Worm (Caenorhabditis elegans): ENCODE measurements around the gene F41B5.1.
A peak's percentile ranks its signal among the peaks of the same experiment; 100 is the strongest.

DNA sequence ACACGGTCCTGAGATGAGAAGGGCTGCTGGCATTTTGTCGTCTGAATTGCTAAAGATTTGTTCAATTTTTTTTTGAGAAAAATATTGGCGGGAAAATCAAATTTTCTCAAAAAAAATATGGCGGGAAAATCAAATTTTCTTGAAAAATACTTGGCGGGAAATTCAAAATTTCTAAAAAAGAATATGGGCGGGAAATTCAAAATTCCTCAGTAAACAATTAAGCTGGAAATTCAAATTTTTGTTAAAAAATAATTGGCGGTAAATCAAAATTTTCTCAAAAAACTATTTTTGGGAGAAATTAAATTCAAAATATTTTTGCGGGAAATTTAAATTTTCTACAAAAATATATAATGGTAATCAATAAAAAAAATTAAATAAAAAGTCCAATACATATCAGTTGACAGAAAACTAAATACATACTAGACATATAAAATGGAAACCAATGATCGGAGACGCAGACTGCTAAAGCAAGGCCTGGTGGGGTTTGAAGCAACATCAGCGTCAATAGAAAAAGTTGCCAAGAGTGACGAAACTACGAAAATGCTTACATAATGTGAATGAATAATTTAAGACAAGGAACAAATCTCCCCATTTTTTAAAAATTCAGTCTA lies 40.8 kb upstream of the F41B5.1 start, which contains the start of gene nhr-184:
- TF ChIP-seq nhr-237 (tag; optimal IDR thresholded peaks at IDR 0.05) (no peak), rnt-1 (tag; optimal IDR thresholded peaks at IDR 0.05) (no peak), F16B12.6 (tag; optimal IDR thresholded peaks at IDR 0.05) (no peak), pax-3 (tag; optimal IDR thresholded peaks at IDR 0.05) (no peak), lin-35 (GFP tag; optimal IDR thresholded peaks at IDR 0.05) (peak in 1 of 2 experiments; percentile 16), Y116A8C.19 (tag; optimal IDR thresholded peaks at IDR 0.05; ENCODE audit: borderline replicate concordance) (no peak), lin-15B (tag; optimal IDR thresholded peaks at IDR 0.05) (no peak), zag-1 (tag; optimal IDR thresholded peaks at IDR 0.05) (no peak), unc-130 (tag; optimal IDR thresholded peaks at IDR 0.05) (no peak), lin-13 (GFP tag; optimal IDR thresholded peaks at IDR 0.05) (no peak)
